Worm (Caenorhabditis elegans) whole organism, mixed stage, embryonic: ENCODE measurements around the gene snu-13.

ENCODE experiments used
- blmp-1 ChIP-seq: fragments of 150-350 bp; optimal IDR thresholded peaks from 2 replicates; lab custom pipeline; 2014; ENCODE audit warnings: missing biosample characterization, missing genetic modification characterization
- ceh-39 ChIP-seq: fragments of 150-350 bp; optimal IDR thresholded peaks from 2 replicates; lab custom pipeline; 2014; ENCODE audit warnings: missing biosample characterization, missing genetic modification characterization
- ceh-43 ChIP-seq: fragments of 200-800 bp; sonication (Bioruptor generic); optimal IDR thresholded peaks from 2 replicates; lab custom pipeline; 2018; ENCODE audit warnings: mild to moderate bottlenecking, missing genetic modification characterization, moderate library complexity, missing compliant biosample characterization
- ces-1 ChIP-seq: fragments of 150-350 bp; optimal IDR thresholded peaks from 2 replicates; lab custom pipeline; 2014; ENCODE audit warnings: missing biosample characterization, missing genetic modification reagents, missing genetic modification characterization
- cnd-1 ChIP-seq: fragments of 200-800 bp; sonication (Bioruptor generic); optimal IDR thresholded peaks from 2 replicates; lab custom pipeline; 2018; ENCODE audit warnings: mild to moderate bottlenecking, missing genetic modification characterization, missing compliant biosample characterization
- drap-1 ChIP-seq: fragments of 200-800 bp; sonication (Bioruptor generic); optimal IDR thresholded peaks from 3 replicates; lab custom pipeline; 2018; ENCODE audit warnings: mild to moderate bottlenecking, missing genetic modification characterization, missing compliant biosample characterization
- elt-1 ChIP-seq: sonication (generic microtip); optimal IDR thresholded peaks from 2 replicates; lab custom pipeline; 2017; ENCODE audit warnings: missing genetic modification characterization, mild to moderate bottlenecking, missing compliant biosample characterization, antibody characterized with exemption, moderate library complexity, borderline replicate concordance; ENCODE audit not compliant: insufficient read depth
- elt-3 ChIP-seq: fragments of 150-350 bp; optimal IDR thresholded peaks from 2 replicates; lab custom pipeline; 2014; ENCODE audit warnings: missing biosample characterization, missing genetic modification characterization
- flh-1 ChIP-seq: fragments of 200-800 bp; sonication (Bioruptor generic); optimal IDR thresholded peaks from 2 replicates; lab custom pipeline; 2018; ENCODE audit warnings: mild to moderate bottlenecking, missing genetic modification characterization, moderate library complexity, missing compliant biosample characterization
- ham-2 ChIP-seq: fragments of 200-800 bp; sonication (Bioruptor generic); optimal IDR thresholded peaks from 2 replicates; lab custom pipeline; 2018; ENCODE audit warnings: mild to moderate bottlenecking, missing genetic modification characterization, missing compliant biosample characterization
- hlh-1 ChIP-seq: fragments of 150-350 bp; optimal IDR thresholded peaks from 2 replicates; lab custom pipeline; 2014; ENCODE audit warnings: missing biosample characterization, missing genetic modification reagents, missing genetic modification characterization
- lin-13 ChIP-seq: fragments of 150-350 bp; optimal IDR thresholded peaks from 2 replicates; lab custom pipeline; 2014; ENCODE audit warnings: missing biosample characterization, missing genetic modification characterization
- lin-32 ChIP-seq: fragments of 200-800 bp; sonication (Bioruptor generic); optimal IDR thresholded peaks from 2 replicates; lab custom pipeline; 2018; ENCODE audit warnings: mild to moderate bottlenecking, missing genetic modification characterization, missing compliant biosample characterization
- lsy-2 ChIP-seq: fragments of 150-350 bp; optimal IDR thresholded peaks from 2 replicates; lab custom pipeline; 2014; ENCODE audit warnings: missing biosample characterization, missing genetic modification characterization
- mab-5 ChIP-seq: fragments of 150-350 bp; optimal IDR thresholded peaks from 2 replicates; lab custom pipeline; 2014; ENCODE audit warnings: missing biosample characterization, missing genetic modification characterization
- mep-1 ChIP-seq: fragments of 150-350 bp; optimal IDR thresholded peaks from 2 replicates; lab custom pipeline; 2017; ENCODE audit warnings: missing biosample characterization, missing genetic modification reagents, missing genetic modification characterization, inconsistent platforms
- mls-2 ChIP-seq: sonication (generic microtip); optimal IDR thresholded peaks from 2 replicates; lab custom pipeline; 2016; ENCODE audit warnings: mild to moderate bottlenecking, missing genetic modification characterization, moderate library complexity, missing compliant biosample characterization
- nhr-12 ChIP-seq: fragments of 150-350 bp; optimal IDR thresholded peaks from 2 replicates; lab custom pipeline; 2014; ENCODE audit warnings: missing biosample characterization, missing genetic modification characterization
- nhr-2 ChIP-seq: fragments of 150-350 bp; optimal IDR thresholded peaks from 2 replicates; lab custom pipeline; 2014; ENCODE audit warnings: missing biosample characterization, missing genetic modification characterization
- nhr-28 ChIP-seq: fragments of 150-350 bp; optimal IDR thresholded peaks from 2 replicates; lab custom pipeline; 2014; ENCODE audit warnings: missing biosample characterization, missing genetic modification characterization
- nhr-76 ChIP-seq: sonication (generic microtip); optimal IDR thresholded peaks from 2 replicates; lab custom pipeline; 2017; ENCODE audit warnings: missing biosample characterization, missing genetic modification characterization
- pha-4 ChIP-seq: fragments of 150-350 bp; optimal IDR thresholded peaks from 2 replicates; lab custom pipeline; 2018; ENCODE audit warnings: missing biosample characterization, missing genetic modification reagents, missing genetic modification characterization
- sem-2 ChIP-seq: fragments of 200-800 bp; sonication (Bioruptor generic); optimal IDR thresholded peaks from 2 replicates; lab custom pipeline; 2018; ENCODE audit warnings: mild to moderate bottlenecking, missing genetic modification characterization, missing compliant biosample characterization
- snpc-4 ChIP-seq: fragments of 150-350 bp; optimal IDR thresholded peaks from 2 replicates; lab custom pipeline; 2014; ENCODE audit warnings: missing biosample characterization, missing genetic modification characterization
- sptf-1 ChIP-seq: sonication (generic microtip); optimal IDR thresholded peaks from 2 replicates; lab custom pipeline; 2017; ENCODE audit warnings: mild to moderate bottlenecking, missing genetic modification characterization, moderate library complexity, missing compliant biosample characterization
- tbx-8 ChIP-seq: fragments of 200-800 bp; sonication (Bioruptor generic); optimal IDR thresholded peaks from 2 replicates; lab custom pipeline; 2018; ENCODE audit warnings: mild to moderate bottlenecking, missing genetic modification characterization, moderate library complexity, missing compliant biosample characterization
- unc-120 ChIP-seq: sonication (generic microtip); optimal IDR thresholded peaks from 2 replicates; lab custom pipeline; 2017; ENCODE audit warnings: missing genetic modification characterization, missing compliant biosample characterization; ENCODE audit not compliant: poor library complexity, severe bottlenecking
- unc-39 ChIP-seq: fragments of 150-350 bp; optimal IDR thresholded peaks from 2 replicates; lab custom pipeline; 2014; ENCODE audit warnings: missing biosample characterization, missing genetic modification characterization
- unc-62 ChIP-seq: fragments of 150-350 bp; optimal IDR thresholded peaks from 2 replicates; lab custom pipeline; 2014; ENCODE audit warnings: missing biosample characterization, missing genetic modification reagents, missing genetic modification characterization
- ztf-11 ChIP-seq: fragments of 150-350 bp; optimal IDR thresholded peaks from 2 replicates; lab custom pipeline; 2014; ENCODE audit warnings: missing biosample characterization, missing genetic modification characterization

Gene snu-13

ce11 chrII:10705347-10705996 is 47.0 kb upstream of the snu-13 start:
- TF ChIP-seq sem-2 (GFP tag; lab: Kevin White, UChicago) = no peak
- TF ChIP-seq nhr-2 (tag; lab: Kevin White, UChicago) = no peak
- TF ChIP-seq ceh-39 (tag; lab: Kevin White, UChicago) = no peak
- TF ChIP-seq pha-4 (tag; lab: Kevin White, UChicago) = no peak
- TF ChIP-seq lin-32 (GFP tag; lab: Kevin White, UChicago) = no peak
- no peak for TF ChIP-seq hlh-1 (tag; lab: Kevin White, UChicago)
- no peak for TF ChIP-seq nhr-28 (tag; lab: Kevin White, UChicago)
- no peak for TF ChIP-seq elt-3 (tag; lab: Kevin White, UChicago)
- TF ChIP-seq lsy-2 (tag; lab: Kevin White, UChicago) = no peak
- TF ChIP-seq nhr-12 = no peak
- no peak for TF ChIP-seq nhr-76 (tag; lab: Kevin White, UChicago)
- no peak for TF ChIP-seq sptf-1
- no peak for TF ChIP-seq drap-1
- no peak for TF ChIP-seq ham-2
- no peak for TF ChIP-seq mep-1 (tag; lab: Kevin White, UChicago)
- no peak for TF ChIP-seq elt-1
- TF ChIP-seq cnd-1 (tag; lab: Kevin White, UChicago) = no peak
- TF ChIP-seq, all 35 proteins: peak for 0

ce11 chrII:10704575-10705170 is 46.2 kb upstream of the snu-13 start, which contains the start of gene col-39:
Gene col-39 (plus strand): TSS chrII:10704916.
- no peak for TF ChIP-seq snpc-4 (tag; lab: Kevin White, UChicago)
- no peak for TF ChIP-seq drap-1
- no peak for TF ChIP-seq ham-2
- no peak for TF ChIP-seq nhr-2 (tag; lab: Kevin White, UChicago)
- no peak for TF ChIP-seq tbx-8 (GFP tag; lab: Kevin White, UChicago)
- no peak for TF ChIP-seq nhr-28 (tag; lab: Kevin White, UChicago)
- TF ChIP-seq unc-62 = no peak
- TF ChIP-seq elt-1 = no peak
- no peak for TF ChIP-seq sem-2 (GFP tag; lab: Kevin White, UChicago)
- no peak for TF ChIP-seq elt-3 (tag; lab: Kevin White, UChicago)
- TF ChIP-seq lsy-2 (tag; lab: Kevin White, UChicago) = no peak
- no peak for TF ChIP-seq ceh-39 (tag; lab: Kevin White, UChicago)
- TF ChIP-seq ceh-43 (GFP tag; lab: Kevin White, UChicago) = no peak
- TF ChIP-seq blmp-1 = no peak
- TF ChIP-seq sptf-1 = no peak
- no peak for TF ChIP-seq mab-5 (tag; lab: Kevin White, UChicago)
- TF ChIP-seq mls-2 = no peak
- no peak for TF ChIP-seq pha-4 (tag; lab: Kevin White, UChicago)
- no peak for TF ChIP-seq lin-13 (tag; lab: Kevin White, UChicago)
- no peak for TF ChIP-seq unc-39 (tag; lab: Kevin White, UChicago)

- TF ChIP-seq flh-1 (GFP tag; lab: Kevin White, UChicago) (no peak), elt-3 (tag; lab: Kevin White, UChicago) (no peak), ham-2 (no peak), nhr-2 (tag; lab: Kevin White, UChicago) (no peak), unc-62 (no peak), nhr-28 (tag; lab: Kevin White, UChicago) (no peak), drap-1 (no peak), lsy-2 (tag; lab: Kevin White, UChicago) (no peak), sptf-1 (no peak), nhr-76 (tag; lab: Kevin White, UChicago) (no peak), snpc-4 (tag; lab: Kevin White, UChicago) (no peak), lin-13 (tag; lab: Kevin White, UChicago) (no peak), ceh-39 (tag; lab: Kevin White, UChicago) (no peak), ces-1 (GFP tag; lab: Kevin White, UChicago) (no peak), tbx-8 (GFP tag; lab: Kevin White, UChicago) (no peak), unc-120 (no peak), ztf-11 (no peak)
Observed at ce11 chrII:10703594-10704384, 45.4 kb upstream of the snu-13 start, which contains the start of gene col-79. Gene col-79 (plus strand): TSS chrII:10703613.

- TF ChIP-seq sptf-1 = no peak
- peak; percentile 96 for TF ChIP-seq ces-1 (GFP tag; lab: Kevin White, UChicago)
Observed at ce11 chrII:10696060-10696459, 37.6 kb upstream of the snu-13 start.
